Worm (Caenorhabditis elegans) whole organism, midembryonic: ENCODE measurements around the gene nhr-190.

Experiments
- T22C8.4 ChIP-seq: fragments of 200-800 bp; sonication (Bioruptor generic); IDR thresholded peaks from 2 replicates; pipeline ENCODE4 v1.3.6; 2022; ENCODE audit warnings: missing genetic modification characterization, missing compliant biosample characterization
- cog-1 ChIP-seq: sonication (generic microtip); optimal IDR thresholded peaks from 2 replicates; lab custom pipeline; 2016; ENCODE audit warnings: missing genetic modification characterization, missing compliant biosample characterization
- med-1 ChIP-seq: sonication (generic microtip); optimal IDR thresholded peaks from 2 replicates; lab custom pipeline; 2017; ENCODE audit warnings: missing genetic modification characterization, mild to moderate bottlenecking, missing compliant biosample characterization, antibody characterized with exemption, missing genetic modification reagents; ENCODE audit not compliant: insufficient read depth
- ref-1 ChIP-seq: fragments of 200-800 bp; sonication (Bioruptor generic); conservative IDR thresholded peaks from 2 replicates; pipeline ENCODE4 v1.3.6; 2022; ENCODE audit warnings: missing genetic modification reagents, missing genetic modification characterization, missing compliant biosample characterization
- tab-1 ChIP-seq: fragments of 200-800 bp; sonication (Bioruptor generic); IDR thresholded peaks from 2 replicates; pipeline ENCODE4 v1.3.6; 2022; ENCODE audit warnings: missing genetic modification characterization, missing compliant biosample characterization
- ztf-29 ChIP-seq: fragments of 200-800 bp; sonication (Bioruptor generic); IDR thresholded peaks from 2 replicates; pipeline ENCODE4 v1.3.6; 2022; ENCODE audit warnings: missing genetic modification reagents, missing genetic modification characterization, missing compliant biosample characterization

DNA sequence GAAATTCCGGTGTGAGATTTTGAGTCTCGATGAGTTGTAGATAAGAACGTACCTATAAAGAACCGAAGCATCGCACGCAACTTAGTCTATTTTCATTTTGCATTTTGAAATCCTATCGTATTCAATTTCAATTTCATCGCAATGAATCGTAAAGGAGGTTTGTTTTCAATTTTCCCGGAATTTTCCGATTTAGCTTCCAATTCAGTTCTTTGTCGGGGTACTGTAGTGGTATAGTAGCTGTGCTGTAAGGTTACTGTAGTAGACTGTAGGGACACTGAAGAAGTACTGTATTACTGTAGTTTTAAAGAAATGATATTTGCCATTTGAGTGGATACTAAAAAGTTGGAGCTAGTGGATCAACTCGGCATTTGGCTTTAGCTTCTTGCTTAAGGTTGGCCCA, 42.9 kb downstream of the nhr-190 start:
- no peak for TF ChIP-seq T22C8.4 (GFP tag; lab: Robert Waterston, UW)
- TF ChIP-seq tab-1 = no peak
- no peak for TF ChIP-seq cog-1
- TF ChIP-seq med-1 = no peak
- TF ChIP-seq ref-1 = no peak
- TF ChIP-seq ztf-29 = no peak
